Fruit fly (Drosophila melanogaster) whole organism, embryonic: ENCODE data around the gene CG7806.

Source experiments
- CG10209 ChIP-seq: fragments of 200-800 bp; sonication (Bioruptor generic); optimal IDR thresholded peaks from 3 replicates; lab custom pipeline; 2017; ENCODE audit warnings: missing biosample characterization, mild to moderate bottlenecking, missing genetic modification characterization, missing genetic modification reagents
- CG10959 ChIP-seq: fragments of 200-800 bp; sonication (Bioruptor generic); IDR thresholded peaks from 2 replicates; pipeline ENCODE4 v1.3.6; 2022; ENCODE audit warnings: missing biosample characterization, missing genetic modification characterization
- CG11696 ChIP-seq: fragments of 200-800 bp; sonication (Bioruptor generic); IDR thresholded peaks from 2 replicates; pipeline ENCODE4 v1.3.6; 2022; ENCODE audit warnings: missing biosample characterization, missing genetic modification characterization
- CG12391 ChIP-seq: fragments of 200-800 bp; sonication (Bioruptor generic); optimal IDR thresholded peaks from 3 replicates; lab custom pipeline; 2018; ENCODE audit warnings: missing biosample characterization, mild to moderate bottlenecking, missing genetic modification characterization, moderate library complexity
- CG13296 ChIP-seq: fragments of 200-800 bp; sonication (Bioruptor generic); optimal IDR thresholded peaks from 3 replicates; lab custom pipeline; 2018; ENCODE audit warnings: missing biosample characterization, mild to moderate bottlenecking, missing genetic modification characterization
- CG13624 ChIP-seq: fragments of 200-800 bp; sonication (Bioruptor generic); optimal IDR thresholded peaks from 2 replicates; lab custom pipeline; 2016; ENCODE audit warnings: missing biosample characterization, missing genetic modification characterization
- CG14965 ChIP-seq: fragments of 200-800 bp; sonication (Bioruptor generic); optimal IDR thresholded peaks from 2 replicates; lab custom pipeline; 2016; ENCODE audit warnings: missing biosample characterization, missing genetic modification characterization, borderline replicate concordance
- CG15073 ChIP-seq: fragments of 200-800 bp; sonication (Bioruptor generic); optimal IDR thresholded peaks from 2 replicates; lab custom pipeline; 2016; ENCODE audit warnings: missing biosample characterization, missing genetic modification characterization
- CG15479 ChIP-seq: fragments of 200-800 bp; sonication (Bioruptor generic); optimal IDR thresholded peaks from 3 replicates; lab custom pipeline; 2019; ENCODE audit warnings: missing biosample characterization, mild to moderate bottlenecking, missing genetic modification characterization, moderate library complexity
- CG17361 ChIP-seq: fragments of 200-800 bp; sonication (Bioruptor generic); IDR thresholded peaks from 3 replicates; pipeline ENCODE4 v1.3.6; 2022; ENCODE audit warnings: missing biosample characterization, missing genetic modification characterization
- CG17385 ChIP-seq: fragments of 200-800 bp; sonication (Bioruptor generic); optimal IDR thresholded peaks from 3 replicates; lab custom pipeline; 2018; ENCODE audit warnings: missing biosample characterization, mild to moderate bottlenecking, missing genetic modification characterization
- CG2678 ChIP-seq: fragments of 200-800 bp; sonication (Bioruptor generic); optimal IDR thresholded peaks from 3 replicates; lab custom pipeline; 2019; ENCODE audit warnings: missing biosample characterization, mild to moderate bottlenecking, missing genetic modification characterization, moderate library complexity
- CG31365 ChIP-seq: fragments of 200-800 bp; sonication (Bioruptor generic); optimal IDR thresholded peaks from 2 replicates; lab custom pipeline; 2018; ENCODE audit warnings: missing biosample characterization, mild to moderate bottlenecking, missing genetic modification characterization
- CG31388 ChIP-seq: fragments of 200-800 bp; sonication (Bioruptor generic); optimal IDR thresholded peaks from 2 replicates; lab custom pipeline; 2016; ENCODE audit warnings: missing biosample characterization, missing genetic modification characterization
- CG31441 ChIP-seq: fragments of 200-800 bp; sonication (Bioruptor generic); IDR thresholded peaks from 2 replicates; pipeline ENCODE4 v1.3.6; 2022; ENCODE audit warnings: missing biosample characterization, missing genetic modification characterization
- CG3281 ChIP-seq: fragments of 200-800 bp; sonication (Bioruptor generic); optimal IDR thresholded peaks from 3 replicates; lab custom pipeline; 2017; ENCODE audit warnings: missing biosample characterization, mild to moderate bottlenecking, missing genetic modification characterization
- CG3838 ChIP-seq: fragments of 200-800 bp; sonication (Bioruptor generic); optimal IDR thresholded peaks from 3 replicates; lab custom pipeline; 2016; ENCODE audit warnings: missing biosample characterization, missing genetic modification characterization
- CG4328 ChIP-seq: fragments of 200-800 bp; sonication (Bioruptor generic); optimal IDR thresholded peaks from 3 replicates; lab custom pipeline; 2017; ENCODE audit warnings: missing biosample characterization, missing genetic modification reagents, missing genetic modification characterization
- CG4854 ChIP-seq: fragments of 200-800 bp; sonication (Bioruptor generic); optimal IDR thresholded peaks from 2 replicates; lab custom pipeline; 2016; ENCODE audit warnings: missing biosample characterization, missing genetic modification characterization, inconsistent platforms
- CG7271 ChIP-seq: fragments of 200-800 bp; sonication (Bioruptor generic); optimal IDR thresholded peaks from 2 replicates; lab custom pipeline; 2018; ENCODE audit warnings: missing biosample characterization, mild to moderate bottlenecking, missing genetic modification characterization, moderate library complexity
- CG7745 ChIP-seq: fragments of 200-800 bp; sonication (Bioruptor generic); optimal IDR thresholded peaks from 2 replicates; lab custom pipeline; 2018; ENCODE audit warnings: missing biosample characterization, mild to moderate bottlenecking, missing genetic modification characterization, moderate library complexity
- CG8924 ChIP-seq: fragments of 200-800 bp; optimal IDR thresholded peaks from 3 replicates; lab custom pipeline; 2019; ENCODE audit warnings: missing biosample characterization, mild to moderate bottlenecking, missing genetic modification characterization, moderate library complexity
- CG8944 ChIP-seq: fragments of 200-800 bp; sonication (Bioruptor generic); optimal IDR thresholded peaks from 3 replicates; lab custom pipeline; 2016; ENCODE audit warnings: missing biosample characterization, missing genetic modification characterization
- CG9215 ChIP-seq: fragments of 200-800 bp; sonication (Bioruptor generic); IDR thresholded peaks from 2 replicates; pipeline ENCODE4 v1.3.6; 2022; ENCODE audit warnings: missing biosample characterization, missing genetic modification characterization
- CG9727 ChIP-seq: fragments of 200-800 bp; sonication (Bioruptor generic); optimal IDR thresholded peaks from 3 replicates; lab custom pipeline; 2017; ENCODE audit warnings: missing biosample characterization, mild to moderate bottlenecking, missing genetic modification characterization
- CG9932 ChIP-seq: fragments of 200-800 bp; sonication (Bioruptor generic); IDR thresholded peaks from 2 replicates; pipeline ENCODE4 v1.3.6; 2022; ENCODE audit warnings: missing biosample characterization, missing genetic modification characterization
- CrebB ChIP-seq: fragments of 200-800 bp; sonication (Bioruptor generic); optimal IDR thresholded peaks from 3 replicates; lab custom pipeline; 2018; ENCODE audit warnings: missing biosample characterization, mild to moderate bottlenecking, missing genetic modification characterization
- Elba2 ChIP-seq: fragments of 200-800 bp; sonication (Bioruptor generic); optimal IDR thresholded peaks from 3 replicates; lab custom pipeline; 2016; ENCODE audit warnings: missing biosample characterization, missing genetic modification characterization
- Gsc ChIP-seq: fragments of 200-800 bp; sonication (Bioruptor generic); IDR thresholded peaks from 2 replicates; pipeline ENCODE4 v1.3.6; 2022; ENCODE audit warnings: missing biosample characterization, missing genetic modification characterization
- Hmr ChIP-seq: fragments of 200-800 bp; sonication (Bioruptor generic); optimal IDR thresholded peaks from 3 replicates; lab custom pipeline; 2017; ENCODE audit warnings: mild to moderate bottlenecking, missing biosample characterization, missing genetic modification reagents, missing genetic modification characterization
- Opbp ChIP-seq: fragments of 200-800 bp; sonication (Bioruptor generic); IDR thresholded peaks from 3 replicates; pipeline ENCODE4 v1.3.6; 2022; ENCODE audit warnings: missing biosample characterization, missing genetic modification characterization; ENCODE audit not compliant: partially characterized antibody
- Pdp1 ChIP-seq, 2 experiments: fragments of 200-800 bp; sonication (Bioruptor generic); optimal IDR thresholded peaks; 3 replicates each; lab custom pipeline; 2016; ENCODE audit warnings: missing biosample characterization in 2 of 2, missing genetic modification characterization in 2 of 2, mild to moderate bottlenecking in 1 of 2, moderate library complexity in 1 of 2
- ase ChIP-seq: fragments of 200-800 bp; sonication (Bioruptor generic); IDR thresholded peaks from 3 replicates; pipeline ENCODE4 v1.3.6; 2022; ENCODE audit warnings: missing biosample characterization, missing genetic modification characterization
- btn ChIP-seq: fragments of 200-800 bp; sonication (Bioruptor generic); optimal IDR thresholded peaks from 2 replicates; lab custom pipeline; 2016; ENCODE audit warnings: missing biosample characterization, missing genetic modification characterization
- eyg ChIP-seq: fragments of 200-800 bp; sonication (Bioruptor generic); optimal IDR thresholded peaks from 3 replicates; lab custom pipeline; 2016; ENCODE audit warnings: missing biosample characterization, missing genetic modification characterization
- fd102C ChIP-seq: fragments of 200-800 bp; sonication (Bioruptor generic); optimal IDR thresholded peaks from 2 replicates; lab custom pipeline; 2018; ENCODE audit warnings: missing biosample characterization, mild to moderate bottlenecking, missing genetic modification characterization, moderate library complexity
- ftz-f1 ChIP-seq: fragments of 200-800 bp; sonication (Bioruptor generic); optimal IDR thresholded peaks from 2 replicates; lab custom pipeline; 2016; ENCODE audit warnings: missing biosample characterization, missing genetic modification characterization
- hkb ChIP-seq, 2 experiments: fragments of 200-800 bp in 1 of 2; fragments of >200 bp in 1 of 2; sonication (Bioruptor generic) in 1 of 2; IDR thresholded peaks in 1 of 2; optimal IDR thresholded peaks in 1 of 2; 2 replicates each; pipeline versions ENCODE4 v1.3.6 to Lab custom; 2017 to 2022; ENCODE audit warnings: missing biosample characterization in 1 of 2, missing genetic modification characterization in 1 of 2
- jigr1 ChIP-seq: fragments of 200-800 bp; sonication (Bioruptor generic); IDR thresholded peaks from 3 replicates; pipeline ENCODE4 v1.3.6; 2022; ENCODE audit warnings: missing biosample characterization, missing genetic modification characterization
- lola ChIP-seq, 3 experiments: fragments of >200 bp in 2 of 3; fragments of 200-800 bp in 1 of 3; sonication (Bioruptor generic) in 1 of 3; optimal IDR thresholded peaks; 2 replicates each; lab custom pipeline; 2017 to 2019; ENCODE audit warnings: missing biosample characterization in 3 of 3, missing genetic modification characterization in 3 of 3, mild to moderate bottlenecking in 1 of 3, moderate library complexity in 1 of 3
- nom ChIP-seq: fragments of 200-800 bp; sonication (Bioruptor generic); optimal IDR thresholded peaks from 2 replicates; lab custom pipeline; 2017; ENCODE audit warnings: missing biosample characterization, missing genetic modification characterization, mild to moderate bottlenecking, moderate library complexity, missing genetic modification reagents
- pan ChIP-seq, 4 experiments: fragments of >200 bp in 3 of 4; fragments of 200-800 bp in 1 of 4; sonication (Bioruptor generic) in 1 of 4; optimal IDR thresholded peaks in 3 of 4; IDR thresholded peaks in 1 of 4; 2 replicates each; pipeline versions ENCODE4 v1.3.6 to Lab custom; 2017 to 2022; ENCODE audit warnings: missing biosample characterization in 2 of 4, missing genetic modification characterization in 2 of 4, mixed read lengths in 1 of 4
- prd ChIP-seq, 3 experiments: fragments of >200 bp in 2 of 3; fragments of 200-800 bp in 1 of 3; sonication (Bioruptor generic) in 1 of 3; optimal IDR thresholded peaks in 2 of 3; IDR thresholded peaks in 1 of 3; 2 replicates in 2 of 3; 3 replicates in 1 of 3; pipeline versions ENCODE4 v1.3.6 to Lab custom; 2017 to 2022; ENCODE audit warnings: missing biosample characterization in 1 of 3, missing genetic modification characterization in 1 of 3
- pros ChIP-seq: fragments of 200-800 bp; sonication (Bioruptor generic); optimal IDR thresholded peaks from 3 replicates; lab custom pipeline; 2019; ENCODE audit warnings: missing biosample characterization, mild to moderate bottlenecking, missing genetic modification characterization, moderate library complexity
- ranshi ChIP-seq: fragments of 200-800 bp; sonication (Bioruptor generic); IDR thresholded peaks from 2 replicates; pipeline ENCODE4 v1.3.6; 2022; ENCODE audit warnings: missing biosample characterization, missing genetic modification characterization
- seq ChIP-seq: fragments of 200-800 bp; sonication (Bioruptor generic); IDR thresholded peaks from 2 replicates; pipeline ENCODE4 v1.3.6; 2022; ENCODE audit warnings: missing biosample characterization, missing genetic modification characterization
- tup ChIP-seq: fragments of 200-800 bp; sonication (Bioruptor generic); optimal IDR thresholded peaks from 2 replicates; lab custom pipeline; 2016; ENCODE audit warnings: missing biosample characterization, mild to moderate bottlenecking, missing genetic modification characterization, moderate library complexity
- twi ChIP-seq: fragments of 200-800 bp; optimal IDR thresholded peaks from 2 replicates; lab custom pipeline; 2019; ENCODE audit warnings: missing biosample characterization, mild to moderate bottlenecking, missing genetic modification characterization, moderate library complexity
- zf30C ChIP-seq: fragments of 200-800 bp; sonication (Bioruptor generic); optimal IDR thresholded peaks from 3 replicates; lab custom pipeline; 2018; ENCODE audit warnings: missing biosample characterization, mild to moderate bottlenecking, missing genetic modification characterization

The CG7806 gene

DNA sequence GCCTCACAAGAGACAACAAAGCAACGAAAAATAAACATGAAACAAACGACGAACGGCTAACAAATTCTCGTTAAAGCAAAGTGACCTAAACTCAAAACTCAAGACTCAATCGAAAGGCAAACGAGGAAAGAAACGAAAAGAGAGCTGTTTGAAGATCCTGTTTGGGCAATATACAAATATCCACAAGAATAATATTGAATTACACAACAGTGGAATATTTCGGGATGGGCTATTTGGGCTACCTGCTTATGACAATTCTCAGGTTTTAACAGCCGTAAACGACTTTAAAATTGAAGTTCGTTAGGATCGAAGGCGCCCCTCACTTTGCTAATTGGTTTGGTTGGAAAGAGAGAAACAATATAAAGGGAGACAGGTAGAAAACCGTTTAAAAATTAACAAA, 34.9 kb upstream of the CG7806 start (continued):
- TF ChIP-seq btn (GFP tag; lab: Kevin White, UChicago), result no peak
- TF ChIP-seq prd (optimal IDR thresholded peaks at IDR 0.05; lab: Kevin White, UChicago), result no peak
- TF ChIP-seq prd (GFP tag; IDR thresholded peaks at IDR 0.05; lab: Robert Waterston, UW), result no peak
- TF ChIP-seq CG7271 (tag; lab: Kevin White, UChicago), result peak; percentile 64
- no peak for TF ChIP-seq ftz-f1 (GFP tag; lab: Kevin White, UChicago)
- peak; percentile 88 for TF ChIP-seq fd102C (GFP tag; lab: Kevin White, UChicago)
- no peak for TF ChIP-seq CG31388 (GFP tag; lab: Kevin White, UChicago)
- TF ChIP-seq nom (GFP tag; lab: Kevin White, UChicago), result no peak
- TF ChIP-seq CG8944, result no peak
- TF ChIP-seq CG3281 (GFP tag; lab: Kevin White, UChicago), result no peak
- no peak for TF ChIP-seq ase (GFP tag; lab: Robert Waterston, UW)
- no peak for TF ChIP-seq hkb (optimal IDR thresholded peaks at IDR 0.05; lab: Kevin White, UChicago)
- TF ChIP-seq hkb (GFP tag; IDR thresholded peaks at IDR 0.05; lab: Robert Waterston, UW), result no peak
- no peak for TF ChIP-seq CG11696 (GFP tag; lab: Robert Waterston, UW)
- peak; percentile 44 for TF ChIP-seq CG10209
- TF ChIP-seq tup (GFP tag; lab: Kevin White, UChicago), result no peak
- peak; percentile 43 for TF ChIP-seq CG8924 (tag; lab: Kevin White, UChicago)
- TF ChIP-seq CrebB (tag; lab: Kevin White, UChicago), result no peak
- no peak for TF ChIP-seq CG13296
- TF ChIP-seq lola (GFP tag; optimal IDR thresholded peaks at IDR 0.05; lab: Kevin White, UChicago), result peak in 1 of 3 experiments; percentile 10
- TF ChIP-seq CG10959 (GFP tag; lab: Robert Waterston, UW), result 0 out of 2 replicates have a peak, but pooled peaks have one; percentile 33
- no peak for TF ChIP-seq CG9215
- no peak for TF ChIP-seq CG2678 (tag; lab: Kevin White, UChicago)
- no peak for TF ChIP-seq ranshi (GFP tag; lab: Robert Waterston, UW)
- peak; percentile 80 for TF ChIP-seq CG7745
- no peak for TF ChIP-seq CG17361
- no peak for TF ChIP-seq CG12391 (tag; lab: Kevin White, UChicago)
- TF ChIP-seq eyg (GFP tag; lab: Kevin White, UChicago), result no peak
- TF ChIP-seq jigr1 (GFP tag; lab: Robert Waterston, UW), result no peak
- TF ChIP-seq seq (GFP tag; lab: Robert Waterston, UW), result no peak
- peak; percentile 92 for TF ChIP-seq CG15479
- no peak for TF ChIP-seq zf30C (GFP tag; lab: Kevin White, UChicago)
- no peak for TF ChIP-seq Hmr
- TF ChIP-seq Pdp1 (GFP tag; optimal IDR thresholded peaks at IDR 0.05; lab: Kevin White, UChicago), result peak in 1 of 2 experiments; percentile 43
- TF ChIP-seq CG4854, result no peak
- TF ChIP-seq pros (GFP tag; lab: Kevin White, UChicago), result peak; percentile 27
- TF ChIP-seq Elba2 (GFP tag; lab: Kevin White, UChicago), result peak; percentile 56
- no peak for TF ChIP-seq Gsc (GFP tag; lab: Robert Waterston, UW)
- TF ChIP-seq CG17385 (GFP tag; lab: Kevin White, UChicago), result no peak
- no peak for TF ChIP-seq CG15073
- no peak for TF ChIP-seq CG3838
- no peak for TF ChIP-seq pan (optimal IDR thresholded peaks at IDR 0.05; lab: Kevin White, UChicago)
- TF ChIP-seq pan (GFP tag; optimal IDR thresholded peaks at IDR 0.05 in 1 of 2, IDR thresholded peaks at IDR 0.05 in 1 of 2), result no peak
- no peak for TF ChIP-seq CG31441 (GFP tag; lab: Robert Waterston, UW)
- TF ChIP-seq CG4328 (GFP tag; lab: Kevin White, UChicago), result no peak
- TF ChIP-seq CG31365 (tag; lab: Kevin White, UChicago), result no peak
- TF ChIP-seq CG9932 (GFP tag; lab: Robert Waterston, UW), result no peak
- TF ChIP-seq Opbp, result no peak
- TF ChIP-seq twi (tag; lab: Kevin White, UChicago), result peak; percentile 23
- peak; percentile 46 for TF ChIP-seq CG9727
- TF ChIP-seq CG13624 (GFP tag; lab: Kevin White, UChicago), result no peak
- TF ChIP-seq CG14965, result no peak
